Fruit fly (Drosophila melanogaster) whole organism, embryonic: ENCODE measurements around the gene CG5886.

Experiments used
- CG4617 ChIP-seq: fragments of 200-800 bp; sonication (Bioruptor generic); optimal IDR thresholded peaks from 3 replicates; lab custom pipeline; 2016; ENCODE audit warnings: missing biosample characterization, missing genetic modification characterization, borderline replicate concordance
- YL-1 ChIP-seq: fragments of 200-800 bp; sonication (Bioruptor generic); optimal IDR thresholded peaks from 3 replicates; lab custom pipeline; 2017; ENCODE audit warnings: missing biosample characterization, mild to moderate bottlenecking, missing genetic modification characterization
- ind ChIP-seq: fragments of 200-800 bp; sonication (Bioruptor generic); optimal IDR thresholded peaks from 3 replicates; lab custom pipeline; 2016; ENCODE audit warnings: missing biosample characterization, missing genetic modification characterization

dm6 chr3R:25870389-25870788 is 19.0 kb downstream of the CG5886 start:
- no peak for TF ChIP-seq YL-1 (GFP tag; lab: Kevin White, UChicago)
- TF ChIP-seq ind (GFP tag; lab: Kevin White, UChicago): no peak
- no peak for TF ChIP-seq CG4617 (GFP tag; lab: Kevin White, UChicago)
